Worm (Caenorhabditis elegans): Measurements from ENCODE around the gene ekl-6.

DNA sequence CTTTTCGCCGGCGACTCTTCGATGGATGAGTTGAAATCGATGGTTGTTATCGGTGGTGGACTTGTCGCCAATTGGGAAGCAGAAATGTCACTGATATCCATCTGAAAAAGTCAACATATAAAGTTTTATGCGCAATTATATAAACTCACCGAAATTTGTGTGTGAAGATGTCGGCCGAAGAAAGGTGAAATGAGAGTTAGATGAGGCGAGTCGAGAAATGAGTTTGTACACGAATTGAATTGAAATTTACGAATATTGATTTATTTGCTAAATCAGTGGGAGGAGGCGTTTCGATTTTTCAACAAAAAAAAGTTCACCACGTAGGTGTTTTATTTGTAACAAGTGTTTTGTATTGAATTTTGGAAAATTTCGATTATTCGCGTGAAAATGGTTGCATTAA, 37.1 kb downstream of the ekl-6 start, which contains the start of gene kel-10:
- TF ChIP-seq pha-4 (tag; optimal IDR thresholded peaks at IDR 0.05) (no peak), lsy-2 (tag; optimal IDR thresholded peaks at IDR 0.05) (no peak), unc-39 (tag; optimal IDR thresholded peaks at IDR 0.05) (no peak), nhr-12 (tag; optimal IDR thresholded peaks at IDR 0.05) (no peak), nhr-76 (tag; optimal IDR thresholded peaks at IDR 0.05) (no peak), snpc-4 (tag; optimal IDR thresholded peaks at IDR 0.05) (no peak)

All from whole organism, mixed stage, embryonic.